Fruit fly (Drosophila melanogaster) whole organism, embryonic: ENCODE data around the gene mRpS11.

ENCODE experiments used
- Abd-B ChIP-seq: fragments of 200-800 bp; sonication (Bioruptor generic); optimal IDR thresholded peaks from 2 replicates; lab custom pipeline; 2018; ENCODE audit warnings: missing biosample characterization, mild to moderate bottlenecking, missing genetic modification characterization, moderate library complexity
- BtbVII ChIP-seq: fragments of 200-800 bp; sonication (Bioruptor generic); optimal IDR thresholded peaks from 3 replicates; lab custom pipeline; 2017; ENCODE audit warnings: missing biosample characterization, mild to moderate bottlenecking, missing genetic modification characterization
- C15 ChIP-seq: fragments of 200-800 bp; sonication (Bioruptor generic); IDR thresholded peaks from 3 replicates; pipeline ENCODE4 v1.3.6; 2022; ENCODE audit warnings: missing biosample characterization, missing genetic modification characterization
- CG10274 ChIP-seq: fragments of 200-800 bp; sonication (Bioruptor generic); optimal IDR thresholded peaks from 3 replicates; lab custom pipeline; 2017; ENCODE audit warnings: missing biosample characterization, mild to moderate bottlenecking, missing genetic modification characterization
- CG10431 ChIP-seq: fragments of 200-800 bp; sonication (Bioruptor generic); optimal IDR thresholded peaks from 3 replicates; lab custom pipeline; 2018; ENCODE audit warnings: missing biosample characterization, mild to moderate bottlenecking, missing genetic modification characterization
- CG10543 ChIP-seq: fragments of 200-800 bp; sonication (Bioruptor generic); optimal IDR thresholded peaks from 3 replicates; lab custom pipeline; 2017; ENCODE audit warnings: missing biosample characterization, mild to moderate bottlenecking, missing genetic modification characterization, moderate library complexity
- CG12219 ChIP-seq: fragments of 200-800 bp; sonication (Bioruptor generic); optimal IDR thresholded peaks from 3 replicates; lab custom pipeline; 2018; ENCODE audit warnings: missing biosample characterization, mild to moderate bottlenecking, missing genetic modification characterization
- CG12236 ChIP-seq: fragments of 200-800 bp; sonication (Bioruptor generic); optimal IDR thresholded peaks from 2 replicates; lab custom pipeline; 2016; ENCODE audit warnings: missing biosample characterization, missing genetic modification characterization
- CG14050 ChIP-seq: fragments of 200-800 bp; sonication (Bioruptor generic); IDR thresholded peaks from 3 replicates; pipeline ENCODE4 v1.3.6; 2022; ENCODE audit warnings: missing biosample characterization, missing genetic modification characterization
- CG14667 ChIP-seq: fragments of 200-800 bp; sonication (Bioruptor generic); IDR thresholded peaks from 2 replicates; pipeline ENCODE4 v1.3.6; 2022; ENCODE audit warnings: missing biosample characterization, missing genetic modification characterization
- CG15479 ChIP-seq: fragments of 200-800 bp; sonication (Bioruptor generic); optimal IDR thresholded peaks from 3 replicates; lab custom pipeline; 2019; ENCODE audit warnings: missing biosample characterization, mild to moderate bottlenecking, missing genetic modification characterization, moderate library complexity
- CG16815 ChIP-seq: fragments of 200-800 bp; sonication (Bioruptor generic); optimal IDR thresholded peaks from 3 replicates; lab custom pipeline; 2017; ENCODE audit warnings: missing biosample characterization, mild to moderate bottlenecking, missing genetic modification characterization
- CG2199 ChIP-seq: fragments of 200-800 bp; sonication (Bioruptor generic); IDR thresholded peaks from 3 replicates; pipeline ENCODE4 v1.3.6; 2022; ENCODE audit warnings: missing biosample characterization, missing genetic modification characterization
- CG2678 ChIP-seq: fragments of 200-800 bp; sonication (Bioruptor generic); optimal IDR thresholded peaks from 3 replicates; lab custom pipeline; 2019; ENCODE audit warnings: missing biosample characterization, mild to moderate bottlenecking, missing genetic modification characterization, moderate library complexity
- CG30403 ChIP-seq: fragments of 200-800 bp; sonication (Bioruptor generic); optimal IDR thresholded peaks from 3 replicates; lab custom pipeline; 2016; ENCODE audit warnings: missing biosample characterization, missing genetic modification characterization
- CG3407 ChIP-seq: fragments of 200-800 bp; sonication (Bioruptor generic); optimal IDR thresholded peaks from 2 replicates; lab custom pipeline; 2018; ENCODE audit warnings: missing biosample characterization, mild to moderate bottlenecking, missing genetic modification characterization
- CG4820 ChIP-seq: fragments of 200-800 bp; sonication (Bioruptor generic); optimal IDR thresholded peaks from 3 replicates; lab custom pipeline; 2016; ENCODE audit warnings: missing biosample characterization, missing genetic modification characterization
- CG7745 ChIP-seq: fragments of 200-800 bp; sonication (Bioruptor generic); optimal IDR thresholded peaks from 2 replicates; lab custom pipeline; 2018; ENCODE audit warnings: missing biosample characterization, mild to moderate bottlenecking, missing genetic modification characterization, moderate library complexity
- CG8924 ChIP-seq: fragments of 200-800 bp; optimal IDR thresholded peaks from 3 replicates; lab custom pipeline; 2019; ENCODE audit warnings: missing biosample characterization, mild to moderate bottlenecking, missing genetic modification characterization, moderate library complexity
- CkIIα-i1 ChIP-seq: fragments of 200-800 bp; sonication (Bioruptor generic); IDR thresholded peaks from 2 replicates; pipeline ENCODE4 v1.3.6; 2022; ENCODE audit warnings: missing biosample characterization, missing genetic modification characterization
- CoRest ChIP-seq: fragments of 200-800 bp; sonication (Bioruptor generic); optimal IDR thresholded peaks from 3 replicates; lab custom pipeline; 2018; ENCODE audit warnings: missing biosample characterization, mild to moderate bottlenecking, missing genetic modification characterization, moderate library complexity
- Dad ChIP-seq: fragments of 200-800 bp; sonication (Bioruptor generic); optimal IDR thresholded peaks from 3 replicates; lab custom pipeline; 2016; ENCODE audit warnings: missing biosample characterization, missing genetic modification characterization
- Ets97D ChIP-seq: fragments of 200-800 bp; sonication (Bioruptor generic); optimal IDR thresholded peaks from 3 replicates; lab custom pipeline; 2016; ENCODE audit warnings: missing biosample characterization, missing genetic modification characterization
- Fer1 ChIP-seq: fragments of 200-800 bp; sonication (Bioruptor generic); optimal IDR thresholded peaks from 2 replicates; lab custom pipeline; 2017; ENCODE audit warnings: missing biosample characterization, mild to moderate bottlenecking, missing genetic modification characterization
- Gsc ChIP-seq: fragments of 200-800 bp; sonication (Bioruptor generic); IDR thresholded peaks from 2 replicates; pipeline ENCODE4 v1.3.6; 2022; ENCODE audit warnings: missing biosample characterization, missing genetic modification characterization
- HLH3B ChIP-seq: fragments of 200-800 bp; sonication (Bioruptor generic); IDR thresholded peaks from 2 replicates; pipeline ENCODE4 v1.3.6; 2022; ENCODE audit warnings: missing biosample characterization, missing genetic modification characterization
- Hr3 ChIP-seq: fragments of 200-800 bp; sonication (Bioruptor generic); optimal IDR thresholded peaks from 3 replicates; lab custom pipeline; 2016; ENCODE audit warnings: missing biosample characterization, missing genetic modification characterization
- Hr39 ChIP-seq: fragments of >200 bp; optimal IDR thresholded peaks from 2 replicates; lab custom pipeline; 2017
- PHDP ChIP-seq: fragments of 200-800 bp; sonication (Bioruptor generic); optimal IDR thresholded peaks from 3 replicates; lab custom pipeline; 2018; ENCODE audit warnings: missing biosample characterization, mild to moderate bottlenecking, missing genetic modification characterization, moderate library complexity
- Rfx ChIP-seq: fragments of 200-800 bp; sonication (Bioruptor generic); IDR thresholded peaks from 2 replicates; pipeline ENCODE4 v1.3.6; 2022; ENCODE audit warnings: missing biosample characterization, missing genetic modification characterization
- Six4 ChIP-seq: fragments of 200-800 bp; sonication (Bioruptor generic); optimal IDR thresholded peaks from 2 replicates; lab custom pipeline; 2016; ENCODE audit warnings: missing biosample characterization, missing genetic modification characterization
- abd-A ChIP-seq: fragments of 200-800 bp; sonication (Bioruptor generic); optimal IDR thresholded peaks from 3 replicates; lab custom pipeline; 2019; ENCODE audit warnings: missing biosample characterization, mild to moderate bottlenecking, missing genetic modification characterization, moderate library complexity
- chinmo ChIP-seq: fragments of 200-800 bp; sonication (Bioruptor generic); IDR thresholded peaks from 4 replicates; pipeline ENCODE4 v1.3.6; 2022; ENCODE audit warnings: missing biosample characterization, missing genetic modification characterization; ENCODE audit not compliant: partially characterized antibody
- cwo ChIP-seq: fragments of 200-800 bp; sonication (Bioruptor generic); optimal IDR thresholded peaks from 3 replicates; lab custom pipeline; 2017; ENCODE audit warnings: missing biosample characterization, missing genetic modification characterization, mild to moderate bottlenecking, moderate library complexity, missing genetic modification reagents
- da ChIP-seq: fragments of 200-800 bp; sonication (Bioruptor generic); optimal IDR thresholded peaks from 2 replicates; lab custom pipeline; 2016; ENCODE audit warnings: missing biosample characterization, missing genetic modification characterization
- fd102C ChIP-seq: fragments of 200-800 bp; sonication (Bioruptor generic); optimal IDR thresholded peaks from 2 replicates; lab custom pipeline; 2018; ENCODE audit warnings: missing biosample characterization, mild to moderate bottlenecking, missing genetic modification characterization, moderate library complexity
- fd96Cb ChIP-seq: fragments of 200-800 bp; sonication (Bioruptor generic); optimal IDR thresholded peaks from 2 replicates; lab custom pipeline; 2018; ENCODE audit warnings: missing biosample characterization, mild to moderate bottlenecking, missing genetic modification characterization, moderate library complexity
- fu2 ChIP-seq: fragments of 200-800 bp; sonication (Bioruptor generic); optimal IDR thresholded peaks from 2 replicates; lab custom pipeline; 2016; ENCODE audit warnings: missing biosample characterization, missing genetic modification characterization
- gt ChIP-seq: fragments of 200-800 bp; sonication (Bioruptor generic); IDR thresholded peaks from 2 replicates; pipeline ENCODE4 v1.3.6; 2022; ENCODE audit warnings: missing biosample characterization, missing genetic modification characterization
- hbn ChIP-seq: fragments of 200-800 bp; sonication (Bioruptor generic); IDR thresholded peaks from 2 replicates; pipeline ENCODE4 v1.3.6; 2022; ENCODE audit warnings: missing biosample characterization, missing genetic modification characterization; ENCODE audit not compliant: partially characterized antibody
- lab ChIP-seq: fragments of 200-800 bp; sonication (Bioruptor generic); optimal IDR thresholded peaks from 3 replicates; lab custom pipeline; 2017; ENCODE audit warnings: missing biosample characterization, missing genetic modification characterization, mild to moderate bottlenecking, moderate library complexity, missing genetic modification reagents
- lbe ChIP-seq: fragments of 200-800 bp; sonication (Bioruptor generic); optimal IDR thresholded peaks from 2 replicates; lab custom pipeline; 2016; ENCODE audit warnings: missing biosample characterization, mild to moderate bottlenecking, missing genetic modification characterization
- pfk ChIP-seq: fragments of 200-800 bp; sonication (Bioruptor generic); optimal IDR thresholded peaks from 2 replicates; lab custom pipeline; 2018; ENCODE audit warnings: missing biosample characterization, mild to moderate bottlenecking, missing genetic modification characterization, moderate library complexity
- row ChIP-seq: fragments of 200-800 bp; sonication (Bioruptor generic); IDR thresholded peaks from 3 replicates; pipeline ENCODE4 v1.3.6; 2022; ENCODE audit warnings: missing biosample characterization, missing genetic modification characterization
- shn ChIP-seq: fragments of 200-800 bp; sonication (Bioruptor generic); optimal IDR thresholded peaks from 3 replicates; lab custom pipeline; 2016; ENCODE audit warnings: missing biosample characterization, missing genetic modification characterization
- stwl ChIP-seq: fragments of 200-800 bp; sonication (Bioruptor generic); optimal IDR thresholded peaks from 3 replicates; lab custom pipeline; 2018; ENCODE audit warnings: missing biosample characterization, mild to moderate bottlenecking, missing genetic modification characterization, moderate library complexity
- tll ChIP-seq, 2 experiments: fragments of 200-800 bp in 1 of 2; fragments of >200 bp in 1 of 2; sonication (Bioruptor generic) in 1 of 2; optimal IDR thresholded peaks; 2 replicates each; lab custom pipeline; 2017 to 2019; ENCODE audit warnings: missing biosample characterization in 2 of 2, missing genetic modification characterization in 2 of 2, mild to moderate bottlenecking in 1 of 2, moderate library complexity in 1 of 2
- vvl ChIP-seq: fragments of 200-800 bp; sonication (Bioruptor generic); IDR thresholded peaks from 2 replicates; pipeline ENCODE4 v1.3.6; 2022; ENCODE audit warnings: missing biosample characterization, missing genetic modification characterization
- zen ChIP-seq: fragments of 200-800 bp; sonication (Bioruptor generic); optimal IDR thresholded peaks from 3 replicates; lab custom pipeline; 2018; ENCODE audit warnings: missing biosample characterization, mild to moderate bottlenecking, missing genetic modification characterization, moderate library complexity

The mRpS11 gene

dm6 chr3R:17061736-17062371 is 10.7 kb upstream of the mRpS11 start (continued):
- TF ChIP-seq tll (GFP tag; optimal IDR thresholded peaks at IDR 0.05; lab: Kevin White, UChicago) (peak in 1 of 2 experiments; percentile 6), shn (no peak), CG14050 (no peak), zen (tag; lab: Kevin White, UChicago) (peak; percentile 89), lbe (peak; percentile 12), CG12236 (GFP tag; lab: Kevin White, UChicago) (no peak), BtbVII (GFP tag; lab: Kevin White, UChicago) (no peak), CG15479 (GFP tag; lab: Kevin White, UChicago) (peak; percentile 23)

- TF ChIP-seq stwl: no peak
- TF ChIP-seq Dad (GFP tag; lab: Kevin White, UChicago): no peak
- no peak for TF ChIP-seq fd102C (GFP tag; lab: Kevin White, UChicago)
- no peak for TF ChIP-seq CG14667
- TF ChIP-seq CG16815: no peak
- no peak for TF ChIP-seq CG7745 (tag; lab: Kevin White, UChicago)
- TF ChIP-seq CG10274 (GFP tag; lab: Kevin White, UChicago): no peak
- peak; percentile 15 for TF ChIP-seq abd-A (tag; lab: Kevin White, UChicago)
- TF ChIP-seq fd96Cb (tag; lab: Kevin White, UChicago): no peak
- TF ChIP-seq CG3407: no peak
- 0 out of 3 replicates have a peak, but pooled peaks have one; percentile 12 for TF ChIP-seq CG2199 (GFP tag; lab: Robert Waterston, UW)
- TF ChIP-seq CkIIα-i1 (GFP tag; lab: Robert Waterston, UW): no peak
- TF ChIP-seq vvl (GFP tag; lab: Robert Waterston, UW): no peak
- TF ChIP-seq BtbVII (GFP tag; lab: Kevin White, UChicago): no peak
- no peak for TF ChIP-seq PHDP
- TF ChIP-seq CoRest (tag; lab: Kevin White, UChicago): no peak
- TF ChIP-seq Abd-B (GFP tag; lab: Kevin White, UChicago): no peak
- TF ChIP-seq chinmo: peak; percentile 78; the same call in 2 of the 4 replicates
- TF ChIP-seq gt (GFP tag; lab: Robert Waterston, UW): no peak
- no peak for TF ChIP-seq da (GFP tag; lab: Kevin White, UChicago)
- TF ChIP-seq Hr3 (GFP tag; lab: Kevin White, UChicago): no peak
- no peak for TF ChIP-seq fu2 (GFP tag; lab: Kevin White, UChicago)
- no peak for TF ChIP-seq CG10431
- TF ChIP-seq CG4820 (GFP tag; lab: Kevin White, UChicago): no peak
- TF ChIP-seq CG30403 (GFP tag; lab: Kevin White, UChicago): no peak
- TF ChIP-seq CG2678: no peak
- TF ChIP-seq pfk: peak; percentile 21
- peak; percentile 3 for TF ChIP-seq cwo (GFP tag; lab: Kevin White, UChicago)
- TF ChIP-seq CG8924 (tag; lab: Kevin White, UChicago): no peak
- TF ChIP-seq C15: no peak
- no peak for TF ChIP-seq hbn (GFP tag; lab: Robert Waterston, UW)
- TF ChIP-seq Gsc (GFP tag; lab: Robert Waterston, UW): no peak
- TF ChIP-seq Six4 (GFP tag; lab: Kevin White, UChicago): no peak
- TF ChIP-seq row (GFP tag; lab: Robert Waterston, UW): no peak
- TF ChIP-seq HLH3B (GFP tag; lab: Robert Waterston, UW): no peak
- peak; percentile 0 for TF ChIP-seq lab (GFP tag; lab: Kevin White, UChicago)
- TF ChIP-seq Ets97D (GFP tag; lab: Kevin White, UChicago): no peak
- TF ChIP-seq CG10543 (GFP tag; lab: Kevin White, UChicago): peak; percentile 64
- TF ChIP-seq Fer1 (GFP tag; lab: Kevin White, UChicago): no peak
- TF ChIP-seq Rfx (GFP tag; lab: Robert Waterston, UW): 0 out of 2 replicates have a peak, but pooled peaks have one; percentile 4
- no peak for TF ChIP-seq Hr39 (lab: Kevin White, UChicago)
- TF ChIP-seq CG12219: no peak
These were observed 9.8 kb upstream of the mRpS11 start for dm6 chr3R:17062705-17063104.
